Worm (Caenorhabditis elegans) whole organism, L4/young adult: Measurements from ENCODE around the gene C34E7.3.

Experiments
- W03F9.2 ChIP-seq: fragments of 150-350 bp; optimal IDR thresholded peaks from 2 replicates; lab custom pipeline; 2014; ENCODE audit warnings: missing biosample characterization, missing genetic modification characterization
- dao-5 ChIP-seq: sonication (generic microtip); optimal IDR thresholded peaks from 2 replicates; lab custom pipeline; 2016; ENCODE audit warnings: missing genotype, missing genetic modification characterization, moderate library complexity, missing compliant biosample characterization
- him-1 ChIP-seq: sonication (generic microtip); optimal IDR thresholded peaks from 2 replicates; lab custom pipeline; 2016; ENCODE audit warnings: missing genotype, missing genetic modification reagents, missing genetic modification characterization, missing compliant biosample characterization

C34E7.3 gene

DNA sequence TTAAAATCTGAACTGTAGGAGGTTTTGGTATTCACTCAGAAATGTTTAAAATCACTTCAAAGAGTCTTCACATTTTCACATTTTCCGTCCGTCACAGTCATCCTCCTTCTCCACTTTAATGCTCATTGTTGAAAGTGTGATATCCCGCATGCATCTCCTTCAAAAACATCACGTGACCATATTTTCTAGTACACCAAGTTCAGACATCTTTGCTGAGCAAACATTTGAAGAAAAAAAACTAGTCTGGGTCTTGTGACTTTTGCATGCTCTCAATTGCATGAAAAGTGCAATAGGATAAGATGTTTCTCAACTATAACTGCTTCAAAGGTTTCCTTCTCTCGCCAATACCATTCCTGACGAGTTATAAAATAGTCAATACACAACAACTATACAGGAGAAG, 15.9 kb upstream of the C34E7.3 start:
- TF ChIP-seq him-1 (tag; lab: Kevin White, UChicago) (no peak), dao-5 (tag; lab: Kevin White, UChicago) (no peak), W03F9.2 (tag; lab: Kevin White, UChicago) (no peak)

DNA sequence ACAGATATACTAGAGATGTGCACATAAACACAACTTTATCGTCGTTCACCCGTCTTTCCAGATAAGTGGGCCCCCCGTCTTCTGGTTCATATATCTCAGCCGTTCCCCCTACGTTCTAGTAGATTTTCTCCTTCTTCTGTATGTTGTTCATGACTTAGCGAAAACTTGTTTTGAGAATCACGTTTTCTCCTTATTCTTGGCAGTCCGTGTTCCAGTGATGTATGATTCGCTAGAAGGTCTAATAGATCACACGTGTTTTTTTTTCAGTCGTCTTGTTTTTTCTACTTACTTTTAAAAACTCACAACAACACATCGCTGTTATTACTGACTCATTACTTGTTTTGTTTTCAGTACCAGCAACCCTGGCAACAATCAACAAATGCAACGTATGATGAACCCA, 15.0 kb upstream of the C34E7.3 start:
- no peak for TF ChIP-seq dao-5 (tag; lab: Kevin White, UChicago)
- no peak for TF ChIP-seq him-1 (tag; lab: Kevin White, UChicago)
- no peak for TF ChIP-seq W03F9.2 (tag; lab: Kevin White, UChicago)

DNA sequence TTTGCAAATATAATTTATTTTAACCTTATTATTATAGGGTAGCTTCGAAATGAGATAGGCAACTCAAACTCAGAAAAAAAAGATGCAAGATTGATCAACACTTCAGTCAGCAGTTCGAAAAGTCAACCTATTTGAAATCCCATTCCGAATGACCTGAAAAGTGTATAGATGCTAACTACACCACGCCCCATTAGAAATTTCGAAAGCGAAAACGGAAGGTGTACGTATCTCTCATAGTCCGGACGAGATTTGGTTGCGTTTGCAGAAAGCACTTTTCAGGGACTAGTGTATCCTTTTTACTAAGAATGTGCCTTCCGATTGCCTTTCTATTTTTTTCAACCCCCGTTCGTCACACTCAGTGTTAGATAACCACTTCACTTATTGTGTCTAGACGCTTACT, 14.4 kb upstream of the C34E7.3 start:
- no peak for TF ChIP-seq W03F9.2 (tag; lab: Kevin White, UChicago)
- no peak for TF ChIP-seq dao-5 (tag; lab: Kevin White, UChicago)
- no peak for TF ChIP-seq him-1 (tag; lab: Kevin White, UChicago)

DNA sequence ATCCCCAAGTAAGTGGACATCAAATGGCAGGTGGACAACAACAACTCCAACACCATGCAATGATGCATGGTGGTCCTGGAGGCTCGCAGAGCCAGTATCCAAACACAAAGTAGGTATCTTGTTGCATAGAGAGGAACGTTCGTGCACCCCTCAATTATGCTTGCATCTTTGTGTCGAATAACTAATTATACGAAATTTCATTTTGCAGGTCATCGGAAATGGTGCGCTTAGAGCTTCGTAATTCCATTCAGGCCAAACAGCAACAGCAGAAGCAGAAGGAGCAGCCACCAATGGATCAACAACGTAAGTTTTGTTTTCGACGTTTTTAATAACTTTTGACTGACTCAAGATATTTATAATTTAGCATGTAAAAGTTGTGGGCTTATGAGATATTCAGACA, 13.6 kb upstream of the C34E7.3 start:
- no peak for TF ChIP-seq W03F9.2 (tag; lab: Kevin White, UChicago)
- TF ChIP-seq dao-5 (tag; lab: Kevin White, UChicago), result no peak
- TF ChIP-seq him-1 (tag; lab: Kevin White, UChicago), result no peak

DNA sequence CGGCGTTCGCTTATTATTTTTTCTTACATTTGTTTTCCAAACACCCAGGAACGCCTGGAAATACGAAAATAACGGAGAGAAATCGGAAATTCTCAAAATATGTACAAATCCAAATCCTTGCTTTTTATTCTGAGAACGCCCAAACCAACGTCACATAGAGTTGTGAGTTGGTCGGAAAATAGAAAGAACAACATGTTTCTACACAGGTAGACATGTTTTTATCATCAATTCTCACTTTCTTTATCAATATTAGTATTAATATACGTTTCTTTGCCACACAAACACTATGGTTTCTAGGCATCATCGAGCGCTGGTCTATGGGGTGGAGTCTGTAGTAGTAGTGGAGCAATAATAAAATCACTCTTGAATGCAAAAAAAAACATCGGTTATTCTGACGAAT, 11.6 kb upstream of the C34E7.3 start:
- TF ChIP-seq him-1 (tag; lab: Kevin White, UChicago) (no peak), W03F9.2 (tag; lab: Kevin White, UChicago) (no peak), dao-5 (tag; lab: Kevin White, UChicago) (no peak)

DNA sequence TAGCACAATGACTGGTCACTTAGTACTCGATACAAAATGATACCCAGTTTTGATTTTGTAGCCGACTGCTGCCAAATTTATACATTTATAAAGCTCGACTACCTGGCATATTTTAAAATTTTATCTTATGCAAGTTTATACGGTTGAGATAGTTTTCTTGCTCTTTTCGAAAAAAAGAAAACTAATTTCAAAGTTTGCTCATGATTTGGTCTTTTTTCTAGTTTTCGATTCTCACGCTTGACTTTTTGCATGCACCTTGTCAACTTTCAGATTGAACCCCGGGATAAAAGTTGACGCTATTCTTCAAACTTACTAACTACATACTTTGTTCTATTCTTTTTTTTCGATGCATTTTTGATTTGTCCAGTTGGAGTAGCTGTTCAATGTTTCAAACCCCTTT, 3.1 kb upstream of the C34E7.3 start:
- no peak for TF ChIP-seq W03F9.2 (tag; lab: Kevin White, UChicago)
- no peak for TF ChIP-seq dao-5 (tag; lab: Kevin White, UChicago)
- no peak for TF ChIP-seq him-1 (tag; lab: Kevin White, UChicago)

DNA sequence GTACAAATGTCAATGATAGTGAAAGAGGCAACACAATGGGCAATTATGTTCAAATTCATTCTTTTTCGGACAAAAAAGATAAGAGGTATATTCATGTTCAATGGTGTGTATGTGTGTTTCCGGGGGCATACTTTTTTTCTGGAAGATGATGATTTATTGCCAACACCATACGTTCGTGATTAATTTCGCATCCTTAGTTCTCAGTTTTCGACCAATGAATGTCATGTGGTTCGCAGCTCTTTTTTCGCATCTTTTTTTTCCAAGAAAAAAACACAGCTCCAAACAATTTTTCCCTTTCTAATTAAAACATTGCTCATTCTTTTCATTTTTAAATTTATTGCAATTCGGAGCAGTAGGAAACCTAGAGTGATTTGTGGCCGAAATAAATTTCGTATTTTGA, 1.3 kb upstream of the C34E7.3 start:
- TF ChIP-seq W03F9.2 (tag; lab: Kevin White, UChicago), result no peak
- TF ChIP-seq dao-5 (tag; lab: Kevin White, UChicago), result no peak
- TF ChIP-seq him-1 (tag; lab: Kevin White, UChicago), result no peak

DNA sequence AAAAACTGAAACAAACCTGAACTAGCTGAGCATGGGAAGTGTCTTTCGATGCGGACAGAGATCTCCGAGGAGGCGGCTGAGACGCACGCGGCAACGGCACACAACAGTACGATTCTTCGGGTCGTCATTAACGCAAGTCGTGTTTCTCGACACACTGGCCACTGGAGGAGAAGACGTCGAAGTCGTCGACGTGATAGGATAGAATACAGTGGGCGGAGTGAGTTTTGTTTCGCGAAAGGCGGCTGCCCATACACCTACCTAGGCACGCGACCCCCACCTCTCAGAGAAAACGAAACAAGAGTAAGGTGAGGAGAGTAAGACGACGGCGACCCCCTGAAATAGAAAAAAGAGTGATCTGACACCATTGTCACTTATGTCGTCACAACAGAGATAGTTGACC, 4.7 kb downstream of the C34E7.3 start, which contains the start of gene gmap-1:
Gene gmap-1 (minus strand): TSS at position 211 of the 400 bp plus-strand sequence.
- TF ChIP-seq dao-5 (tag; lab: Kevin White, UChicago), result no peak
- no peak for TF ChIP-seq him-1 (tag; lab: Kevin White, UChicago)
- no peak for TF ChIP-seq W03F9.2 (tag; lab: Kevin White, UChicago)

DNA sequence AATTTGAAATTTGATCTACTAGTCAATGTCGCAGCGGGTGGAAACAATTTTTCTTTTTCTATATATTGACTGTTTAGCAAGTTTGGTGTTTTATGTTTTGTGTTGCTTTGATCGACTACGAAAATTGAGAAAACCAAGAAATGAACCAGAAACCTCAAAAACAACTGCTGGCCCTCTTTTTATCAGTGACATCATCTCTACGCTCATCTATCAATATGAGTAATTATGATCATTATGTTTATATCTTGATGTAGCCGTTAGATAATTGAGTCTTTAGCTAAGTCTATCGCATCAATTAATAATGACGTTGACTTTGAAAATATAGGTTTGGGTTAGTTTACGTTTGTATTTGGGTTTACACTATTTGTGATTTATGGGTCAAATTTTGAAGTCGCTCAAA, 5.6 kb downstream of the C34E7.3 start:
- TF ChIP-seq him-1 (tag; lab: Kevin White, UChicago), result no peak
- TF ChIP-seq dao-5 (tag; lab: Kevin White, UChicago), result no peak
- TF ChIP-seq W03F9.2 (tag; lab: Kevin White, UChicago), result no peak

DNA sequence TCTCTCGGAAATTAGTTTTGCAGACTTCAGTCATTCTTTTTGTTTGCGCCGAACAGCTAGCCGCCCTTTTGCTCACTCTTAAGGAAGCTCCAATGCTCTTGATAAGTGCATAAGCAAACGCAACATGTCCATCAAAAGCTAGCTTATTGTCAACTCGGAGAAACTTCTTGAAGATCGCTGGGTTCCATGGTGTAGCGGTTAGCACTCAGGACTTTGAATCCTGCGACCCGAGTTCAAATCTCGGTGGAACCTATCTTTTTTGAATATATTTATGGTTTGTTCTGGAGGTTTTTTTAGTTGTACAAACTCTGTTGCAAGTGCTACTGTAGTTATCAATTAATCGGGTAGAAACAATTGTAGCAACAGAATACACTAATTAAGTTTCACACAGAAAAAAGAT, 7.5 kb downstream of the C34E7.3 start:
- no peak for TF ChIP-seq W03F9.2 (tag; lab: Kevin White, UChicago)
- TF ChIP-seq dao-5 (tag; lab: Kevin White, UChicago), result no peak
- TF ChIP-seq him-1 (tag; lab: Kevin White, UChicago), result no peak

DNA sequence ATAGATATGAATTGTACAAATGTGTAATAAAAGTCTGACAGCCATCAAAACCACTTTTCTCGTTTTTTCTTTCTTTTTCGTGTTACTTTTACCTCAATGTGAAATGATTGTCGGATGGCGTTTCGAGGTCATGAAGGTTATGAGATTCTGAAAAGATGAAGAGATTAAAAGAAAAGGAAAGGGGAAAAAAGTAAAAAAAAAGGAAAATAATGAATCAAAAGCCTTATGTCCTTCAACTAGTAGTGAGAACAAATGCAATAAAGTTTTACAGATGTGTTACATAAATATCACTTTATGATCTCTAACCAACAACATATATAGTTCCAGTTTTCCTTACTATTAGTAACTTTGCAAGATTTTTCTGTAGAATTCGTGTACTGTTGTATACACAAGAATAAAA, 10.8 kb downstream of the C34E7.3 start, which contains the start of gene gmap-3:
Gene gmap-3 (minus strand): TSS at position 148 of the 400 bp plus-strand sequence.
- no peak for TF ChIP-seq dao-5 (tag; lab: Kevin White, UChicago)
- TF ChIP-seq him-1 (tag; lab: Kevin White, UChicago), result no peak
- TF ChIP-seq W03F9.2 (tag; lab: Kevin White, UChicago), result no peak

DNA sequence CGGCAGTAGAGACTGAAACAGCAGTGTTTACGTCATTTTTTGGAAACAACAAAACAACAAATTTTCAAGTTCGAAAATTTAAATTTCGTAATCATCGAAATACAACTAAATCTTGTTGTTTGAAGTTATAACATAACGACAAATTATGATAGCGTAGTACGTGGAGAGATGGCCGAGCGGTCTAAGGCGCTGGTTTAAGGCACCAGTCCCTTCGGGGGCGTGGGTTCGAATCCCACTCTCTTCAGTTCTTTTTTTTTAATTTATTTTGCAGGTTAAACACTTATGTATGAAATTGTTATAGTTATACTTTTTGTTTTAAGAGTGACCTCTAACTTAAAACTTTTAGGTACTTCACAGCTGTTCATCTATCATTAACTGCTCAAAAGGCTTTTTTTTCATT, 12.2 kb downstream of the C34E7.3 start:
- TF ChIP-seq W03F9.2 (tag; lab: Kevin White, UChicago) (no peak), him-1 (tag; lab: Kevin White, UChicago) (no peak), dao-5 (tag; lab: Kevin White, UChicago) (no peak)

DNA sequence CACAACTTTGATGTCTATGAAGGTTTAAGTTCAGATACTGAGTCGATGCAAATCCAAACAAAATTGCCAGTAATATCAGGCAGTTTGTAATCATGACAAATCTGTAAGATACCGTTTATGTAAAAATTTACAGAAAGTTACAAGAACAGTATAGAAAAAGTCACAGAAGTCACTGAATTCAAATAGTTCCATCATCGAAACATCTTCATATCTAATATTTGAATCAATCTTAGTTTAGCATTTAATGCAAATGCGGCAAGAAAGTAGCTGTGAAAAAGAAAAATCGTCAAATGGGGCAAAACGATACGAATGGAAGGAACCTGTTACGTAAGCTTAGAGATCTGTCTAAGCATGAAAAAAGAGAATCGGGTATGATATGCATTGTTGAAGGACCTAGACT, 13.1 kb downstream of the C34E7.3 start, which contains the start of gene gmap-2:
Gene gmap-2 (minus strand): TSS at position 101 of the 400 bp plus-strand sequence.
- TF ChIP-seq W03F9.2 (tag; lab: Kevin White, UChicago) (no peak), him-1 (tag; lab: Kevin White, UChicago) (no peak), dao-5 (tag; lab: Kevin White, UChicago) (no peak)

DNA sequence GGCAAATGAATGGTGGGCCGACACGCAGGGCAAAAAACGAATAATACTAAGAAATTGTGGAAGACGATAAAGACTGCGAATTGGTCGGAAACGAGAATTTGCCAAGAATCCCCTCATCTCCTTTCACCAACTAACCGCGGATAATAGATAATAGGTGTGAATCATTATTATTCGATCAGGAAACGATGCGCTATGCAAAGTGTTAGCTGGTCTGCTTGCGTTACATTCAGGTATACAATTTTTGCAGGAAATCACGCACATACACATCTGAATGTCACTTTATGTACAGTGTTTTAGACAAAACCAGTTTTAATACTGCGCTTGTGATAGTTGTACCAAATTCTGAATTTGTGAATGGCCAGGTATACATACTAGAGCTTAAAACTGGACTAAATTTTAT, 14.6 kb downstream of the C34E7.3 start:
- TF ChIP-seq him-1 (tag; lab: Kevin White, UChicago), result no peak

DNA sequence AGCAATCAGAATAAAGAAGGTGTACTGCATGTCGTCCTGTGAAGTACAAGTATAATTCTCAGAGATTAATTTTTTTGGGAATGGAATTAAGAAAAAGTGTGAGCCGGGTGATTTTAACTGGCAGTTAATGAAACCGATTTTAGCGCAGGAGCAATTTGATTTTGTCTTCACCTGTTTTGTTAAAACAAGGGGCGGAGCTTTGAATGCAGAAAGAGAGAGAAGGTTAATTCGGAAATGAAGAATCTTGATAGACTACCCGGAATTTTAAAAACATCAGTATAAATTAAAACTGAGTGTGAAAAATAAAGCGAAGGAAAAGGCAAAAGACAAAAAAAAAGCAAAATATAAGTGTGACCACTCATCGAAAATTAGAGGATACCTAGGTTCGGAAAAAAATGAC, 16.5 kb downstream of the C34E7.3 start, which contains the start of gene C05E7.3:
Gene C05E7.3 (minus strand): TSS at position 101 of the 400 bp plus-strand sequence.
- TF ChIP-seq him-1 (tag; lab: Kevin White, UChicago), result no peak
- TF ChIP-seq dao-5 (tag; lab: Kevin White, UChicago), result no peak
- TF ChIP-seq W03F9.2 (tag; lab: Kevin White, UChicago), result no peak
